Fruit fly (Drosophila melanogaster) whole organism, prepupa: ENCODE measurements around the gene neb.

Source experiments
- Blimp-1 ChIP-seq: fragments of 200-800 bp; sonication (Bioruptor generic); optimal IDR thresholded peaks from 3 replicates; lab custom pipeline; 2017; ENCODE audit warnings: missing biosample characterization, missing genetic modification characterization, mild to moderate bottlenecking, moderate library complexity, missing genetic modification reagents
- CG10631 ChIP-seq: fragments of 200-800 bp; sonication (Bioruptor generic); optimal IDR thresholded peaks from 2 replicates; lab custom pipeline; 2016; ENCODE audit warnings: missing biosample characterization, missing genetic modification characterization
- CG10669 ChIP-seq: fragments of 200-800 bp; sonication (Bioruptor generic); optimal IDR thresholded peaks from 3 replicates; lab custom pipeline; 2018; ENCODE audit warnings: missing biosample characterization, mild to moderate bottlenecking, missing genetic modification characterization, moderate library complexity
- CG11294 ChIP-seq: fragments of 200-800 bp; sonication (Bioruptor generic); IDR thresholded peaks from 2 replicates; pipeline ENCODE4 v1.3.6; 2022; ENCODE audit warnings: missing biosample characterization, missing genetic modification characterization
- CG11762 ChIP-seq: fragments of 200-800 bp; sonication (Bioruptor generic); optimal IDR thresholded peaks from 3 replicates; lab custom pipeline; 2016; ENCODE audit warnings: missing biosample characterization, missing genetic modification characterization; ENCODE audit not compliant: insufficient read depth
- CG15336 ChIP-seq: fragments of 200-800 bp; sonication (Bioruptor generic); IDR thresholded peaks from 2 replicates; pipeline ENCODE4 v1.3.6; 2022; ENCODE audit warnings: missing biosample characterization, missing genetic modification characterization
- CG16779 ChIP-seq: fragments of 200-800 bp; sonication (Bioruptor generic); optimal IDR thresholded peaks from 3 replicates; lab custom pipeline; 2017; ENCODE audit warnings: missing biosample characterization, mild to moderate bottlenecking, missing genetic modification characterization
- CG3032 ChIP-seq: fragments of 200-800 bp; optimal IDR thresholded peaks from 2 replicates; lab custom pipeline; 2019; ENCODE audit warnings: missing biosample characterization, mild to moderate bottlenecking, missing genetic modification characterization, moderate library complexity
- CG4318 ChIP-seq: fragments of 200-800 bp; sonication (Bioruptor generic); optimal IDR thresholded peaks from 3 replicates; lab custom pipeline; 2017; ENCODE audit warnings: missing biosample characterization, mild to moderate bottlenecking, missing genetic modification characterization
- CG6163 ChIP-seq: fragments of 200-800 bp; sonication (Bioruptor generic); IDR thresholded peaks from 3 replicates; pipeline ENCODE4 v1.3.6; 2022; ENCODE audit warnings: missing biosample characterization, missing genetic modification characterization
- CG6808 ChIP-seq: fragments of 200-800 bp; sonication (Bioruptor generic); optimal IDR thresholded peaks from 3 replicates; lab custom pipeline; 2017; ENCODE audit warnings: missing biosample characterization, missing genetic modification characterization, mild to moderate bottlenecking, moderate library complexity, missing genetic modification reagents
- CG6854 ChIP-seq: fragments of 200-800 bp; sonication (Bioruptor generic); optimal IDR thresholded peaks from 2 replicates; lab custom pipeline; 2017; ENCODE audit warnings: missing biosample characterization, mild to moderate bottlenecking, missing genetic modification characterization
- CG8319 ChIP-seq: fragments of 200-800 bp; sonication (Bioruptor generic); optimal IDR thresholded peaks from 3 replicates; lab custom pipeline; 2016; ENCODE audit warnings: missing biosample characterization, missing genetic modification characterization
- CG8632 ChIP-seq: fragments of 200-800 bp; sonication (Bioruptor generic); optimal IDR thresholded peaks from 3 replicates; lab custom pipeline; 2016; ENCODE audit warnings: missing biosample characterization, missing genetic modification characterization
- CG9139 ChIP-seq: fragments of 200-800 bp; sonication (Bioruptor generic); optimal IDR thresholded peaks from 3 replicates; lab custom pipeline; 2017; ENCODE audit warnings: missing biosample characterization, mild to moderate bottlenecking, missing genetic modification characterization
- Eip78C ChIP-seq: fragments of 200-800 bp; sonication (Bioruptor generic); peaks from one replicate; lab custom pipeline; 2016; ENCODE audit warnings: missing biosample characterization, missing genetic modification characterization
- Eip93F ChIP-seq: fragments of 200-800 bp; sonication (Bioruptor generic); optimal IDR thresholded peaks from 2 replicates; lab custom pipeline; 2016; ENCODE audit warnings: missing biosample characterization, mild to moderate bottlenecking, missing genetic modification characterization
- Ets21C ChIP-seq: fragments of 200-800 bp; sonication (Bioruptor generic); optimal IDR thresholded peaks from 3 replicates; lab custom pipeline; 2016; ENCODE audit warnings: missing biosample characterization, missing genetic modification characterization
- Gug ChIP-seq: fragments of 200-800 bp; sonication (Bioruptor generic); IDR thresholded peaks from 2 replicates; pipeline ENCODE4 v1.3.6; 2022; ENCODE audit warnings: missing biosample characterization, missing genetic modification characterization
- Hr39 ChIP-seq: fragments of 200-800 bp; sonication (Bioruptor generic); optimal IDR thresholded peaks from 2 replicates; lab custom pipeline; 2016; ENCODE audit warnings: missing biosample characterization, missing genetic modification characterization
- Hr4 ChIP-seq: fragments of 200-800 bp; sonication (Bioruptor generic); optimal IDR thresholded peaks from 3 replicates; lab custom pipeline; 2016; ENCODE audit warnings: missing biosample characterization, missing genetic modification characterization
- Lpt ChIP-seq: fragments of 200-800 bp; sonication (Bioruptor generic); optimal IDR thresholded peaks from 3 replicates; lab custom pipeline; 2016; ENCODE audit warnings: missing biosample characterization, missing genetic modification characterization
- Met ChIP-seq: fragments of 200-800 bp; sonication (Bioruptor generic); optimal IDR thresholded peaks from 3 replicates; lab custom pipeline; 2016; ENCODE audit warnings: missing biosample characterization, missing genetic modification characterization
- Sox102F ChIP-seq: fragments of 200-800 bp; sonication (Bioruptor generic); optimal IDR thresholded peaks from 2 replicates; lab custom pipeline; 2016; ENCODE audit warnings: missing biosample characterization, mild to moderate bottlenecking, missing genetic modification characterization
- achi ChIP-seq: fragments of 200-800 bp; sonication (Bioruptor generic); optimal IDR thresholded peaks from 3 replicates; lab custom pipeline; 2016; ENCODE audit warnings: missing biosample characterization, missing genetic modification characterization
- acj6 ChIP-seq: fragments of 200-800 bp; sonication (Bioruptor generic); optimal IDR thresholded peaks from 3 replicates; lab custom pipeline; 2016; ENCODE audit warnings: missing biosample characterization, missing genetic modification characterization
- cyc ChIP-seq: fragments of 200-800 bp; sonication (Bioruptor generic); optimal IDR thresholded peaks from 3 replicates; lab custom pipeline; 2016; ENCODE audit warnings: missing biosample characterization, missing genetic modification characterization
- eg ChIP-seq: fragments of 200-800 bp; sonication (Bioruptor generic); IDR thresholded peaks from 3 replicates; pipeline ENCODE4 v1.3.6; 2022; ENCODE audit warnings: missing biosample characterization, missing genetic modification characterization
- esn ChIP-seq: fragments of 200-800 bp; sonication (Bioruptor generic); optimal IDR thresholded peaks from 2 replicates; lab custom pipeline; 2016; ENCODE audit warnings: missing biosample characterization, mild to moderate bottlenecking, missing genetic modification characterization, moderate library complexity
- fd59A ChIP-seq: fragments of 200-800 bp; sonication (Bioruptor generic); optimal IDR thresholded peaks from 2 replicates; lab custom pipeline; 2017; ENCODE audit warnings: missing biosample characterization, mild to moderate bottlenecking, missing genetic modification characterization, missing genetic modification reagents
- fd85E ChIP-seq: fragments of 200-800 bp; sonication (Bioruptor generic); optimal IDR thresholded peaks from 3 replicates; lab custom pipeline; 2016; ENCODE audit warnings: missing biosample characterization, missing genetic modification characterization
- fkh ChIP-seq: fragments of 200-800 bp; sonication (Bioruptor generic); optimal IDR thresholded peaks from 3 replicates; lab custom pipeline; 2017; ENCODE audit warnings: missing biosample characterization, mild to moderate bottlenecking, missing genetic modification characterization, moderate library complexity
- lz ChIP-seq: fragments of 200-800 bp; sonication (Bioruptor generic); optimal IDR thresholded peaks from 3 replicates; lab custom pipeline; 2016; ENCODE audit warnings: missing biosample characterization, missing genetic modification characterization
- net ChIP-seq: fragments of 200-800 bp; sonication (Bioruptor generic); optimal IDR thresholded peaks from 3 replicates; lab custom pipeline; 2016; ENCODE audit warnings: missing biosample characterization, missing genetic modification characterization
- pdm3 ChIP-seq: fragments of 200-800 bp; sonication (Bioruptor generic); optimal IDR thresholded peaks from 3 replicates; lab custom pipeline; 2016; ENCODE audit warnings: missing biosample characterization, missing genetic modification characterization
- svp ChIP-seq: fragments of 200-800 bp; sonication (Bioruptor generic); peaks from one replicate; lab custom pipeline; 2016; ENCODE audit warnings: missing biosample characterization, missing genetic modification characterization
- vri ChIP-seq: fragments of 200-800 bp; sonication (Bioruptor generic); optimal IDR thresholded peaks from 3 replicates; lab custom pipeline; 2016; ENCODE audit warnings: missing biosample characterization, mild to moderate bottlenecking, missing genetic modification characterization

The neb gene

dm6 chr2L:20072095-20072494 is 3.5 kb upstream of the neb start, which contains the start of gene CG10730:
CG10730 (minus strand) TSS chr2L:20072195.
- TF ChIP-seq achi (GFP tag; lab: Kevin White, UChicago) = no peak
- no peak for TF ChIP-seq pdm3
- TF ChIP-seq Blimp-1 = no peak
- TF ChIP-seq CG11294 (GFP tag; lab: Robert Waterston, UW) = no peak
- no peak for TF ChIP-seq CG15336 (GFP tag; lab: Robert Waterston, UW)

- TF ChIP-seq Ets21C (GFP tag; lab: Kevin White, UChicago) (no peak), svp (GFP tag; lab: Kevin White, UChicago) (peak; percentile 58)
Measured at dm6 chr2L:20074388-20074787, 1.2 kb upstream of the neb start.

DNA sequence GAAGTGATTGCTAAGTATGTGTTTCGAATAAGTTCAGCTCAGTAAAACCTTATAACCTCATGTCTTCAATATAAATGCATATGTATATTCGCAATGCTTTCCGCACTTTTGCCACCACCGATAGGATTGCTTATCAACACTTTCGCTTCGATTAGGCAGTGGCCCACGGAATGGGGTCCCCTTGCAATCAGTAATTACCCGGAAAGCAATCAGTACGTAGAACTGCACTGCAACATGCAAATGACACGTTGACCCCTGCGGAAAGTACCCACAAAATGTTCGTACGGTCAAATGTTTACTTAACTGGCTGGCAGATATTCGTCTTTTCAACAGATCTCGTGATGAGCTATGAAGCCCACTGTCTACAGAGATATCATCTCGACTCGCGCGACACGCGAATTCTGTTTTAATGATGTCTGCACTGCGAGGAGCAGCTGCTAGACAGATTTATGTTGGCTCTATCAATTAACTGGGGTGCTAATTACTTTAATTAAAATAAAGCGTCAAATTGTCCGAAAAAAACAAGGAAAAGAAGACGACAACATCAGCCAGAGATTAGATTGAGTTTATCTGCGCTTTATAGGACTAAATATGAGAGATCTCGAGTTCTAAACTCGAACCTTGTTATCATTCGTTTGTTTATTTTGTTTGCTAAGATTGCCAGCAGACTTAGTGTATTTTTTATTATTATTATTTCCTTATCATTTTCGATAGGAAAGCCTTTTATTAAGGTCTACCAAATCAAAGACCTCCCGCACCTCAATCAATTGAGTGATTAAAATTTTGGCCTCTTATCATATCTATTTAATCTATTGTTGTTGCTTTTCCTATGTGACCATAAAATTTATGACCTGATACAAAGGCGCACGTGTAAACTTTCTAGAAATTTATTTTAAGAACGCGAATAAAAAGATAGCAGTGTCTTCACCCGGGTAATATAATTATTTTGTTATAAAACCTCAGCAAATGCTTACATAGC is 2.2 kb downstream of the neb start:
- TF ChIP-seq svp (GFP tag; lab: Kevin White, UChicago) = peak; percentile 99
- TF ChIP-seq vri (GFP tag; lab: Kevin White, UChicago) = peak; percentile 41
- TF ChIP-seq fkh (GFP tag; lab: Kevin White, UChicago) = peak; percentile 59
- TF ChIP-seq Hr4 (GFP tag; lab: Kevin White, UChicago) = no peak
- TF ChIP-seq Eip93F = peak; percentile 40

dm6 chr2L:20078880-20079279 is 3.3 kb downstream of the neb start:
- TF ChIP-seq CG9139 (GFP tag; lab: Kevin White, UChicago) (no peak), lz (peak; percentile 42), pdm3 (no peak), Eip78C (GFP tag; lab: Kevin White, UChicago) (peak; percentile 31), esn (GFP tag; lab: Kevin White, UChicago) (peak; percentile 12), Met (GFP tag; lab: Kevin White, UChicago) (peak; percentile 12), Hr39 (GFP tag; lab: Kevin White, UChicago) (peak; percentile 19), svp (GFP tag; lab: Kevin White, UChicago) (peak; percentile 57), fkh (GFP tag; lab: Kevin White, UChicago) (peak; percentile 8)
- TF ChIP-seq, all 60 proteins: peak for 7

- TF ChIP-seq Lpt (GFP tag; lab: Kevin White, UChicago) (no peak), fd59A (no peak), svp (GFP tag; lab: Kevin White, UChicago) (peak; percentile 7), pdm3 (no peak), Eip78C (GFP tag; lab: Kevin White, UChicago) (peak; percentile 39), CG8632 (no peak)
Measured at dm6 chr2L:20080772-20081171, 5.2 kb downstream of the neb start.

dm6 chr2L:20082155-20082964 is 6.8 kb downstream of the neb start:
- TF ChIP-seq Sox102F (GFP tag; lab: Kevin White, UChicago) (no peak), CG6854 (GFP tag; lab: Kevin White, UChicago) (no peak), Hr4 (GFP tag; lab: Kevin White, UChicago) (no peak), CG10631 (GFP tag; lab: Kevin White, UChicago) (no peak), CG11762 (GFP tag; lab: Kevin White, UChicago) (no peak), Gug (GFP tag; lab: Robert Waterston, UW) (no peak), Met (GFP tag; lab: Kevin White, UChicago) (no peak), achi (GFP tag; lab: Kevin White, UChicago) (no peak), acj6 (no peak), CG8319 (GFP tag; lab: Kevin White, UChicago) (no peak), pdm3 (peak; percentile 1), CG3032 (no peak), CG10669 (GFP tag; lab: Kevin White, UChicago) (no peak), CG8632 (no peak), CG6163 (GFP tag; lab: Robert Waterston, UW) (no peak; the same call in 2 of the 3 replicates), CG6808 (GFP tag; lab: Kevin White, UChicago) (peak; percentile 9), CG4318 (GFP tag; lab: Kevin White, UChicago) (no peak), fd85E (GFP tag; lab: Kevin White, UChicago) (no peak), CG15336 (GFP tag; lab: Robert Waterston, UW) (0 out of 2 replicates have a peak, but pooled peaks have one; percentile 20), CG9139 (GFP tag; lab: Kevin White, UChicago) (no peak), CG16779 (tag; lab: Kevin White, UChicago) (no peak), Eip78C (GFP tag; lab: Kevin White, UChicago) (peak; percentile 63), cyc (GFP tag; lab: Kevin White, UChicago) (no peak), net (GFP tag; lab: Kevin White, UChicago) (no peak), eg (no peak)
